Worm (Caenorhabditis elegans) whole organism, L1 larva: ENCODE results near the gene rpoa-1.

Experiments used
- ces-1 ChIP-seq: fragments of 150-350 bp; optimal IDR thresholded peaks from 2 replicates; lab custom pipeline; 2014; ENCODE audit warnings: missing biosample characterization, missing genetic modification reagents, missing genetic modification characterization
- lin-15B ChIP-seq: fragments of 150-350 bp; sonication (generic microtip); optimal IDR thresholded peaks from 3 replicates; lab custom pipeline; 2014; ENCODE audit warnings: missing biosample characterization, missing genetic modification characterization
- sup-37 ChIP-seq: fragments of 200-800 bp; sonication (Bioruptor generic); optimal IDR thresholded peaks from 2 replicates; lab custom pipeline; 2018; ENCODE audit warnings: mild to moderate bottlenecking, missing genetic modification characterization, missing compliant biosample characterization
- tbx-2 ChIP-seq: sonication (generic microtip); optimal IDR thresholded peaks from 2 replicates; lab custom pipeline; 2016; ENCODE audit warnings: missing genetic modification characterization, missing compliant biosample characterization

DNA sequence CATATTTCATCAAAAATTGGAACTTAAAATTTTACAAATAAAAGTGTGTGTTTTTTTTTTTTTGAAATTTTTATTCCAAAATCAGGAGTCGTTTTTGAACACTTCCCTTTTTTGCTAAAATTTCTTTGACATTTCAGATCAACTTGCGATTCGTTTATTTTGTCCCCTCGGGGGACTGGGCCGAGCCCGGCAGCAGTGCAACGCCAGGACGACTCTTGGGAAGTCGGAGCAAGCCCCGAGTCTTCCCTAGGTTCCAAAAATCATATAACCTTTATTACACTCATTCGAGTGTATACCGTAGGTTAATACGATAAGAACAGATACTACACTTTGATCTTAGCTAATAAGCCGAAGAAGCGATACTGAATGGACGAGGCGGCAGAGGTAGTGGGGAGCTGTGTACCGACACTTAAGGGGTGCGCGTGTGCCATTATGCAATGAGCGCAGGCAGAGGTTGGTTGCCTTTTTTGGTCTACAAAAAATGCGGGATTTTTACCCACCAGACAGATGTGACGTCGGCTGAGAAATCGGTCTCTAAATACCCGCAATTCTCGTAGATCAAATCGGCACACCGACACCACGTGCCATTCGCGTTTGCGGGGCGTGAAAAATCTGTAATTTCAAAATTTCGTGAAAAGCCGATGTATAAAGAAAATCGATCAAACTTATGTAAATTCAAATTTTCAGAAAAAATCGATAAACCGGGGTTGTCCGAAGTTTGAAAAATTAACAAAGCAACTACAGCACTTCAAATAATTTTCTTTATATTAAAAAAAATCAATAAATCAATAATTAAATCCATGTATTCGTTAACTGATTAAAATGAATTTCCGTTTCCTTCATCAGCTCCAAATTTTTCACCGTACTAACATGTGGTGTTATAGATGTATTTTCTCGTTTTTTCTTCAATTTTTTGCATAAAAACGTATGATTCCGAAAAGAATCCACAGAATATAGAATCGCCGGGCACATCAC lies 23.1 kb upstream of the rpoa-1 start:
- TF ChIP-seq sup-37 (no peak), lin-15B (tag; lab: Kevin White, UChicago) (no peak), tbx-2 (tag; lab: Kevin White, UChicago) (no peak), ces-1 (GFP tag; lab: Kevin White, UChicago) (no peak)
